Worm (Caenorhabditis elegans): ENCODE data around the gene F59B2.9.

F59B2.9 gene

ce11 chrIII:8986872-8987271, 25.3 kb downstream of the F59B2.9 start:
- TF ChIP-seq somi-1 (GFP tag; optimal IDR thresholded peaks at IDR 0.05) (peak; percentile 73), gei-17 (GFP tag; optimal IDR thresholded peaks at IDR 0.05) (no peak), lin-40 (tag; optimal IDR thresholded peaks at IDR 0.05) (peak; percentile 61), F23B12.7 (tag; optimal IDR thresholded peaks at IDR 0.05; ENCODE audit: insufficient read depth) (no peak), cebp-1 (GFP tag; IDR thresholded peaks at IDR 0.05) (no peak), cebp-1 (tag; optimal IDR thresholded peaks at IDR 0.05) (peak; percentile 10), lir-1 (GFP tag; conservative IDR thresholded peaks at IDR 0.05) (no peak), akir-1 (GFP tag; optimal IDR thresholded peaks at IDR 0.05) (no peak)

DNA sequence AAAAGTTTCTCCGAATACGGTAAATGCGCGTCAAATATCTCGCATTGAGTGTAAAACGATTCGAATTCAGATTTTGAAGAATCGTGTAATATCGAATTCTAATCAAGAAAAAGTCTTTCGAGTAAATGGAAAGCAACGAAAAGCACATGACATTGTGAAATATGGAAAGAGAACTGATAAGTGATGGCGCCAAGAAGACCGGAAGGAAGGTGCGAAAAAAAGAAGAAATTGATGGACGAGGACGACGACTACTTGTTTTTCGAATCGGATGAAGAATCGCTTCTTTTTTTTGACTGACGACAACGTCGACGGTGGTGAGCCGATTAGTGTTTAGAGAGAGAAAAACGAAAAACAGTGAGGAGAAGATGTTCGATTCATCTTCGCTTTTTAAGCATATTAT, 26.2 kb downstream of the F59B2.9 start:
- no peak for TF ChIP-seq madf-6 (GFP tag; IDR thresholded peaks at IDR 0.05)
- no peak for TF ChIP-seq cebp-1 (GFP tag; IDR thresholded peaks at IDR 0.05)
- TF ChIP-seq cebp-1 (tag; optimal IDR thresholded peaks at IDR 0.05) = peak; percentile 62
- TF ChIP-seq nhr-80 (tag; optimal IDR thresholded peaks at IDR 0.05) = peak; percentile 68
- TF ChIP-seq madf-3 (GFP tag; IDR thresholded peaks at IDR 0.05) = no peak

DNA sequence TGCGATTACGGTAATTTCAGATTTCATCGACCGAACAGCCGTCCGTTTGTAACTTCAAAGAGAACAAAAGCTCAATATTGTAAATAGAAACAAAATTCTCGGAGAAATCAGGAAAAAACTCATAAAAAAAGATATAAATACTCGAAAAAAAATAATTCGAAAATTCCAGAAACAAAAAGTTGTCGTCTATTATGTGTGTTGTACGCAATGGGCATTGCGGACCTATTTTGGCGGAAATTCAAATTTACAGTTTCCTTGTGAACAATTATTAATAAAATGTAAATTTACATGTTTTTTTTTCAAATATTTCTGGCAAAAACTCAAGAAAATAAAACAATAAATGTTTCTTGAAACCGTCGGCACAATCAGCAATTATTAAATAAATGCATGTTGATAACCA, 26.7 kb downstream of the F59B2.9 start:
- TF ChIP-seq F57A8.1 (GFP tag; optimal IDR thresholded peaks at IDR 0.05) (no peak), hsf-1 (GFP tag; IDR thresholded peaks at IDR 0.05) (peak; percentile 92), F23B12.7 (tag; optimal IDR thresholded peaks at IDR 0.05; ENCODE audit: insufficient read depth) (peak; percentile 0), efl-1 (GFP tag; optimal IDR thresholded peaks at IDR 0.05) (peak; percentile 58), dpl-1 (GFP tag; optimal IDR thresholded peaks at IDR 0.05) (peak; percentile 52), attf-3 (GFP tag; conservative IDR thresholded peaks at IDR 0.05) (no peak), F33H1.4 (GFP tag; IDR thresholded peaks at IDR 0.05) (peak; percentile 21; the same call in 1 of the 2 replicates), lin-54 (GFP tag; optimal IDR thresholded peaks at IDR 0.05) (peak; percentile 89), D2030.7 (GFP tag; IDR thresholded peaks at IDR 0.05) (peak; percentile 36; the same call in 1 of the 2 replicates), nfya-1 (tag; optimal IDR thresholded peaks at IDR 0.05; ENCODE audit: borderline replicate concordance, insufficient read depth) (no peak), madf-6 (GFP tag; IDR thresholded peaks at IDR 0.05) (0 out of 2 replicates have a peak, but pooled peaks have one; percentile 45), lsl-1 (GFP tag; optimal IDR thresholded peaks at IDR 0.05) (peak; percentile 31)

ce11 chrIII:8984960-8985359, 27.2 kb downstream of the F59B2.9 start:
- no peak for TF ChIP-seq nhr-90 (tag; optimal IDR thresholded peaks at IDR 0.05)
- TF ChIP-seq hrde-1 (tag; optimal IDR thresholded peaks at IDR 0.05; ENCODE audit: borderline replicate concordance) = no peak
- TF ChIP-seq madf-6 (GFP tag; IDR thresholded peaks at IDR 0.05) = no peak
- no peak for TF ChIP-seq B0261.1 (tag; optimal IDR thresholded peaks at IDR 0.05)
- TF ChIP-seq B0035.1 (tag; optimal IDR thresholded peaks at IDR 0.05) = no peak
- no peak for TF ChIP-seq Y53F4B.3 (GFP tag; IDR thresholded peaks at IDR 0.05)
- TF ChIP-seq nhr-80 (tag; optimal IDR thresholded peaks at IDR 0.05) = no peak
- no peak for TF ChIP-seq ceh-27 (GFP tag; optimal IDR thresholded peaks at IDR 0.05)
- no peak for TF ChIP-seq ama-1 (optimal IDR thresholded peaks at IDR 0.05)
- no peak for TF ChIP-seq ama-1 (GFP tag; optimal IDR thresholded peaks at IDR 0.05)
- TF ChIP-seq athp-1 (tag; optimal IDR thresholded peaks at IDR 0.05) = no peak
- TF ChIP-seq F49E8.2 (tag; optimal IDR thresholded peaks at IDR 0.05; ENCODE audit: insufficient read depth) = no peak
- TF ChIP-seq ztf-26 (tag; optimal IDR thresholded peaks at IDR 0.05) = no peak
- 0 out of 2 replicates have a peak, but pooled peaks have one; percentile 57 for TF ChIP-seq K11D2.4 (GFP tag; IDR thresholded peaks at IDR 0.05)
- TF ChIP-seq aptf-3 (GFP tag; IDR thresholded peaks at IDR 0.05) = no peak
- 0 out of 2 replicates have a peak, but pooled peaks have one; percentile 50 for TF ChIP-seq nfyb-1 (GFP tag; IDR thresholded peaks at IDR 0.05)
- no peak for TF ChIP-seq bed-2 (GFP tag; IDR thresholded peaks at IDR 0.05)
- no peak for TF ChIP-seq T26A5.8 (tag; optimal IDR thresholded peaks at IDR 0.05)
- TF ChIP-seq D2030.7 (GFP tag; IDR thresholded peaks at IDR 0.05) = no peak
- no peak for TF ChIP-seq egrh-3 (GFP tag; IDR thresholded peaks at IDR 0.05)
- peak; percentile 15 for TF ChIP-seq tbp1 (GFP tag; optimal IDR thresholded peaks at IDR 0.05)
- no peak for TF ChIP-seq nfya-1 (tag; optimal IDR thresholded peaks at IDR 0.05; ENCODE audit: borderline replicate concordance, insufficient read depth)
- no peak for TF ChIP-seq rec-8 (tag; optimal IDR thresholded peaks at IDR 0.05)
- no peak for TF ChIP-seq hsf-1 (GFP tag; IDR thresholded peaks at IDR 0.05)
- no peak for TF ChIP-seq pbrm-1 (GFP tag; IDR thresholded peaks at IDR 0.05)
- TF ChIP-seq lin-40 (tag; optimal IDR thresholded peaks at IDR 0.05) = peak; percentile 13
- no peak for TF ChIP-seq dpff-1 (tag; optimal IDR thresholded peaks at IDR 0.05)
- no peak for TF ChIP-seq mel-28 (tag; optimal IDR thresholded peaks at IDR 0.05; ENCODE audit: borderline replicate concordance)
- no peak for TF ChIP-seq madf-3 (GFP tag; IDR thresholded peaks at IDR 0.05)

Measured in whole organism, young adult.